Fruit fly (Drosophila melanogaster): Measurements from ENCODE around the gene yip2.

The yip2 gene

DNA sequence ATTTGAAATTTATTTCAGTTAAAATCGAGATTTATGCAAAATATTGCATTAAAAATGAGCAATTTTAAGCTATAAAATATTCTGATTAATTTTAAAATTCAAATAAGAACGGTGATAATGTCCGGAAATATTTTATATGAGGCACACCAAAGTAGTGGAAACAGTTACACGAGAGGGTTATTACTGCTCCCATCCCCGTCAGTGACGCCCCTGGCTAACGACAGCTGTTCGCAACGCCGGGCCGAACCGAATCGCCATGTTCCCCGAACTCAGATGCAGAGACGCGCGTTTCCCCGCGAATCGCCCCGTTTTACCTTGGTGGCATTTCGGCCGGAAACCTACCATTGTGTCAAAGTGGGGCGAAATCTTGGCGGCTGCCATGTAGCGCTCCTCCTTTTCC is 3.3 kb upstream of the yip2 start (continued):
- TF ChIP-seq phol (tag; optimal IDR thresholded peaks at IDR 0.05) (peak; percentile 49), CG1529 (GFP tag; optimal IDR thresholded peaks at IDR 0.05) (no peak), knrl (GFP tag; IDR thresholded peaks at IDR 0.05; ENCODE audit: partially characterized antibody) (no peak), Dfd (GFP tag; optimal IDR thresholded peaks at IDR 0.05) (no peak), CG33213 (GFP tag; optimal IDR thresholded peaks at IDR 0.05) (no peak), Atf-2 (GFP tag; optimal IDR thresholded peaks at IDR 0.05) (no peak), row (GFP tag; IDR thresholded peaks at IDR 0.05) (peak; percentile 81), nau (GFP tag; optimal IDR thresholded peaks at IDR 0.05) (no peak), CG13287 (GFP tag; IDR thresholded peaks at IDR 0.05; ENCODE audit: partially characterized antibody) (peak; percentile 27; the same call in 1 of the 2 replicates), gem (tag; optimal IDR thresholded peaks at IDR 0.05) (peak; percentile 10), prd (optimal IDR thresholded peaks at IDR 0.05) (no peak), prd (GFP tag; IDR thresholded peaks at IDR 0.05) (0 out of 3 replicates have a peak, but pooled peaks have one; percentile 13), CG12155 (GFP tag; optimal IDR thresholded peaks at IDR 0.05) (no peak), slbo (GFP tag; IDR thresholded peaks at IDR 0.05) (peak; percentile 74), CG11085 (GFP tag; IDR thresholded peaks at IDR 0.05) (no peak), crp (GFP tag; optimal IDR thresholded peaks at IDR 0.05) (peak; percentile 10 to 82), D19B (GFP tag; optimal IDR thresholded peaks at IDR 0.05) (no peak), CG8359 (GFP tag; optimal IDR thresholded peaks at IDR 0.05; ENCODE audit: borderline replicate concordance) (no peak), CG8478 (optimal IDR thresholded peaks at IDR 0.05) (no peak), CG9727 (GFP tag; optimal IDR thresholded peaks at IDR 0.05) (no peak), ttk (GFP tag; IDR thresholded peaks at IDR 0.05) (0 out of 2 replicates have a peak, but pooled peaks have one; percentile 25), ato (GFP tag; IDR thresholded peaks at IDR 0.05; ENCODE audit: partially characterized antibody) (no peak), CG17328 (GFP tag; IDR thresholded peaks at IDR 0.05) (peak; percentile 36), sc (optimal IDR thresholded peaks at IDR 0.05) (no peak), sc (GFP tag; optimal IDR thresholded peaks at IDR 0.05) (no peak), CG17186 (GFP tag; optimal IDR thresholded peaks at IDR 0.05) (no peak), CG32772 (GFP tag; IDR thresholded peaks at IDR 0.05) (no peak), sim (GFP tag; IDR thresholded peaks at IDR 0.05) (no peak), CG15011 (GFP tag; optimal IDR thresholded peaks at IDR 0.05) (no peak), fd3F (GFP tag; optimal IDR thresholded peaks at IDR 0.05) (no peak), CG7928 (GFP tag; optimal IDR thresholded peaks at IDR 0.05) (no peak), Scr (GFP tag; IDR thresholded peaks at IDR 0.05; ENCODE audit: partially characterized antibody) (no peak), Dbx (GFP tag; IDR thresholded peaks at IDR 0.05) (no peak), CG10654 (GFP tag; optimal IDR thresholded peaks at IDR 0.05) (no peak), CG4360 (GFP tag; IDR thresholded peaks at IDR 0.05) (no peak), caup (GFP tag; optimal IDR thresholded peaks at IDR 0.05; ENCODE audit: severe bottlenecking) (no peak), sr (GFP tag; IDR thresholded peaks at IDR 0.05) (no peak), CG12391 (tag; optimal IDR thresholded peaks at IDR 0.05) (no peak), CG17385 (GFP tag; optimal IDR thresholded peaks at IDR 0.05) (no peak), Sin3A (optimal IDR thresholded peaks at IDR 0.05) (no peak), ems (GFP tag; optimal IDR thresholded peaks at IDR 0.05) (peak; percentile 9), CG9932 (GFP tag; IDR thresholded peaks at IDR 0.05) (peak; percentile 54), gce (GFP tag; IDR thresholded peaks at IDR 0.05) (no peak), HLH3B (GFP tag; IDR thresholded peaks at IDR 0.05) (peak; percentile 38; the same call in 1 of the 2 replicates), CG3281 (GFP tag; optimal IDR thresholded peaks at IDR 0.05) (no peak), Antp (GFP tag; optimal IDR thresholded peaks at IDR 0.05) (peak; percentile 35), E2f2 (GFP tag; IDR thresholded peaks at IDR 0.05) (no peak; the same call in 1 of the 2 replicates), Adf1 (GFP tag; IDR thresholded peaks at IDR 0.05) (no peak), Bgb (GFP tag; IDR thresholded peaks at IDR 0.05; ENCODE audit: partially characterized antibody) (no peak), CG2712 (tag; optimal IDR thresholded peaks at IDR 0.05) (no peak), unc-4 (GFP tag; IDR thresholded peaks at IDR 0.05; ENCODE audit: partially characterized antibody) (no peak), CG5953 (GFP tag; IDR thresholded peaks at IDR 0.05) (peak; percentile 66)

Data from whole organism, embryonic.